Worm (Caenorhabditis elegans): ENCODE measurements around the gene tsp-18.

Gene tsp-18

DNA sequence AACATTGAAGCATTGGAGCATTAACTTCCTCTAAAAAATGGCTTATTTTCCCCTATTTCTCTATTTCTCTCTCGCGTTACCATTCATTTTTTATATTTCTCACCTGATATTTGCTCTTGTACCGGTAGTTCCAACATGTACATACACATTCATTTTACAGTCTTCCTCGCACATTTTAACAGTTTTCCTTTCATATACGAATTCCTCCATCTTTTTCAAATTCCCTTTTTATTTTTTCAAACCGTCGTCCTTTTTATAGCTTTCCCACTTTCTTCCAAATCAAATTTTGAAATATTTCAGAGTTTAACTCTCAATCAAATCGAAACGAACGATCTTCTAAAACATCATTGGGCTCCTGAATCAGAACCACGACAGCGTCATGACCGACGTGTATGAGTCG lies 20.1 kb upstream of the tsp-18 start, which contains the start of gene rfip-1:
rfip-1 (plus strand) TSS at position 301 of the 400 bp plus-strand sequence.
- TF ChIP-seq lin-13 (GFP tag; optimal IDR thresholded peaks at IDR 0.05), result no peak
- no peak for TF ChIP-seq elt-3 (tag; optimal IDR thresholded peaks at IDR 0.05)
- no peak for TF ChIP-seq zag-1 (tag; optimal IDR thresholded peaks at IDR 0.05)
- no peak for TF ChIP-seq nhr-11 (tag; optimal IDR thresholded peaks at IDR 0.05)
- no peak for TF ChIP-seq peb-1 (tag; optimal IDR thresholded peaks at IDR 0.05)

DNA sequence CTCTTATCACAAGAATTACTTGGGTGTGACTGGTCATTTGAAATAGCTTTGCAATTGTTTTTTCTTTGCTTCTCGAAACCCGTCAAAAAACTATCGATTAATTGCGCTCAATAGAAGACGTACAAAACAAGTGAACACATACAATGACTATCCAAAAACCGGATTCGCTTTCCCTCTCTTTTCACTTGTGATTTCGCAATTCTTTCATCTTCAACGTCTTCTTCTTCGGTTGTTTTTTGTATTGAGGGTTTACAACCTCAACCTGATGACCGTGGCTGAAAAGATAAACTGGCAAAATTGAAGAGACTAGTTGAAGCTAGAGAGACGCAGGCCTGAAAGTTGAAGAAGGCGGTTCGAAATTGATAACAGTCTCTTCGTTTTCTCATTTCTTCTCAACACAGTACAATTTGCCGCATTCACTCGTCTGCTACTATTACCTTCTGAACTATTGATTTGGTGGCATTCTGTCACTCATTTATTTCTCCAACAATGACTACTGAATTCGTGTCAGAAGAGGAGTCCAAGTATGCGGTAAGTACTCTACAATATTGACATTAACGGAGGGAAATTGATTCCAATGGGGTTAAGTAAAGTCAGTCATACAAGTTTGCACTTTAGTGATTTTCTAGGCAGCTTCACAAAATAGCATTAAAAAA lies 18.3 kb upstream of the tsp-18 start:
- TF ChIP-seq lin-13 (GFP tag; optimal IDR thresholded peaks at IDR 0.05) (no peak), nhr-12 (tag; optimal IDR thresholded peaks at IDR 0.05) (no peak), fos-1 (tag; optimal IDR thresholded peaks at IDR 0.05) (peak; percentile 40), ztf-4 (tag; optimal IDR thresholded peaks at IDR 0.05) (peak; percentile 2), crh-2 (tag; optimal IDR thresholded peaks at IDR 0.05) (peak; percentile 55), blmp-1 (tag; optimal IDR thresholded peaks at IDR 0.05; ENCODE audit: insufficient read depth) (peak; percentile 94), nhr-129 (tag; optimal IDR thresholded peaks at IDR 0.05) (peak; percentile 31), nhr-11 (tag; optimal IDR thresholded peaks at IDR 0.05) (no peak), ceh-16 (tag; optimal IDR thresholded peaks at IDR 0.05) (no peak), ztf-11 (tag; optimal IDR thresholded peaks at IDR 0.05) (no peak), sma-3 (GFP tag; optimal IDR thresholded peaks at IDR 0.05) (peak; percentile 18), lsy-2 (tag; optimal IDR thresholded peaks at IDR 0.05) (peak in 1 of 2 experiments; percentile 27), lin-11 (tag; optimal IDR thresholded peaks at IDR 0.05) (no peak), ztf-1 (GFP tag; conservative IDR thresholded peaks at IDR 0.05) (no peak), nhr-6 (tag; optimal IDR thresholded peaks at IDR 0.05) (peak; percentile 27), C34F6.9 (tag; optimal IDR thresholded peaks at IDR 0.05) (peak; percentile 9), nhr-21 (tag; optimal IDR thresholded peaks at IDR 0.05) (peak; percentile 52), nhr-237 (tag; optimal IDR thresholded peaks at IDR 0.05) (no peak), F13H6.1 (tag; optimal IDR thresholded peaks at IDR 0.05) (peak; percentile 18), Y55F3AM.14 (GFP tag; optimal IDR thresholded peaks at IDR 0.05) (no peak), nhr-25 (tag; optimal IDR thresholded peaks at IDR 0.05) (peak; percentile 91), nhr-23 (tag; optimal IDR thresholded peaks at IDR 0.05) (no peak)

DNA sequence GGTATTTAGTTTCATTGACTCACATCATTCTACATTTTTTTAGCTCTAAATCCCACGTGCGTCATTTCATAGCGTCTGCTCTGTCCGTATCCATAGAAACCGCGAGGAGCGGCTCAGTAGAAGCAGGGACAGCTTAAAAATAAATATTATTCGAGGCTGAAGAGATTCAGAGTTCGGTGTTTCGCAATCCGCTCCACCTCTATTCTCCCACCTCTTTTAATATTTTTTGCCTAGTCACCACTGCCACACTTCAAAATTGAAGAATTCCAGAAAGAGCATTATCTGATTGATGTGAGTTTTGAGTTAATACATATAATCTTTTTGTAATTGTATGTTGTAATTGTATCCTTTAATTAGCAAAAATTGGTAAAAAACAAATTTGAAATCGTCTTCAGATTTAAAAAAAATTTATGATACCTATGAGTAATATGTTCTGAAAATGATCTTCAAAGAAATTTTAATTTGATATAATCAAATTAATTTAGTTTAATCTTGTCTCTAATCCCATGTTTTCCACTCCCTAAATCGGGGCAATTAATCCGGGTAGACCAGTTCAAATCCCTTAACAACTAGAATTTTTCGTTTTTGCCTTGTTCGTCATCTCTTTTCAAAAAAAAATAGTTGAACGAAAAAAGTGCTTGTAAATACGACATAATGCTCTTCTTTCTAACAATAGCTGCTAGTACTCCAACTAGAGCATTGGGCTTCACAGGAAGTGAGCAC lies 14.8 kb upstream of the tsp-18 start:
- TF ChIP-seq crh-2 (tag; optimal IDR thresholded peaks at IDR 0.05) (no peak), ceh-82 (tag; optimal IDR thresholded peaks at IDR 0.05) (no peak), skn-1 (tag; optimal IDR thresholded peaks at IDR 0.05) (no peak), nhr-10 (tag; optimal IDR thresholded peaks at IDR 0.05) (no peak), elt-3 (tag; optimal IDR thresholded peaks at IDR 0.05) (no peak), nhr-25 (tag; optimal IDR thresholded peaks at IDR 0.05) (peak; percentile 15), aly-2 (tag; optimal IDR thresholded peaks at IDR 0.05) (no peak), Y55F3AM.14 (GFP tag; optimal IDR thresholded peaks at IDR 0.05) (no peak), ama-1 (optimal IDR thresholded peaks at IDR 0.05) (no peak)

DNA sequence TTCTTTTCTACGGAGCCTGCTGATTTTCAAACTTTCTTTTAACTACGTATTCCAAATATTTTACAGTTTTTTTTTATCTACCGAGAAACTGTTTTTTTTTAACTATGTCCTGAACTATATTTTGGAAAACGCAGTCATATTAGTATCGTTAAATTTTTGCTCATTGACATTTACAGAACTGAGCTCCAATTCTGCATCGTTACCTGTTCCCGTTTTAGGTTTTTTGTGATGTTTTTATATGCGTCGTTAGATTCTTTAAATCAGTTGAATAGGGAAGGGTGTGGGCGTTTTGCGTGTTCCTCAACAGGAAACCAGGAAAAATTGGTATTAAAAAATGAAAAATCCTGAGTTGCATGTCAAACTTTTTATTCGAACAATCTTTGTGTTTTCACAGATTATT lies 11.5 kb upstream of the tsp-18 start:
- no peak for TF ChIP-seq dmd-4 (tag; optimal IDR thresholded peaks at IDR 0.05)

DNA sequence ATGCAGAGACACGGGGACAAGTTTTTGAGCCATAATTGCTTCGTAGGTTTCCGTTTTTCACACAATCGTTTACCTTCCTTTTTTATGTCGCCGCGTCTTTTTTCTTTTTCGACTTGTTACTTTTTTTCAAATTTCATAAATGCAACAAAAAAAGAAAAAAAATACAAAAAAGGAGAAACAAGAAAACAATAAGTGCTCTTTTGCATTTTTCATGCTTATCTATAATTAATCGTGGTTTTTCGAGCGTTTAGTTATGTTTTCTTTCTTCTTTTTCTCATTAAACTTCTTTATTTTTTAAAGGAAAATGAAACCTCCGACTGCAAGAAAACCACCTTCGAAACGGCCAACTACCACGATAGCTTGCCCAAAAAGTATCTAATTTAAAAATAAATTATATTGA lies 8.5 kb upstream of the tsp-18 start, which contains the start of gene F59G1.4:
F59G1.4 (plus strand) TSS at position 301 of the 400 bp plus-strand sequence.
- TF ChIP-seq lsy-2 (tag; optimal IDR thresholded peaks at IDR 0.05) (no peak), ZK546.5 (tag; optimal IDR thresholded peaks at IDR 0.05) (no peak), ceh-82 (tag; optimal IDR thresholded peaks at IDR 0.05) (no peak), sem-4 (tag; optimal IDR thresholded peaks at IDR 0.05) (no peak), aly-2 (tag; optimal IDR thresholded peaks at IDR 0.05) (no peak), elt-1 (tag; optimal IDR thresholded peaks at IDR 0.05) (no peak), blmp-1 (tag; optimal IDR thresholded peaks at IDR 0.05; ENCODE audit: insufficient read depth) (no peak), unc-55 (GFP tag; optimal IDR thresholded peaks at IDR 0.05) (no peak), mdl-1 (tag; optimal IDR thresholded peaks at IDR 0.05) (no peak)

All from whole organism, L2 larva.